Fruit fly (Drosophila melanogaster) whole organism, embryonic: ENCODE data around the gene CG7191.
A peak's percentile ranks its signal among the peaks of the same experiment; 100 is the strongest.

ENCODE experiments used
- Ada2b ChIP-seq: fragments of 200-800 bp; sonication (Bioruptor generic); IDR thresholded peaks from 2 replicates; pipeline ENCODE4 v1.3.6; 2022; ENCODE audit warnings: missing biosample characterization, missing genetic modification characterization
- Antp ChIP-seq: fragments of 200-800 bp; sonication (Bioruptor generic); optimal IDR thresholded peaks from 3 replicates; lab custom pipeline; 2016; ENCODE audit warnings: missing biosample characterization, missing genetic modification characterization
- C15 ChIP-seq: fragments of 200-800 bp; sonication (Bioruptor generic); IDR thresholded peaks from 3 replicates; pipeline ENCODE4 v1.3.6; 2022; ENCODE audit warnings: missing biosample characterization, missing genetic modification characterization
- CG1233 ChIP-seq: fragments of 200-800 bp; sonication (Bioruptor generic); optimal IDR thresholded peaks from 4 replicates; lab custom pipeline; 2018; ENCODE audit warnings: missing biosample characterization, mild to moderate bottlenecking, missing genetic modification characterization
- CG14710 ChIP-seq: fragments of 200-800 bp; sonication (Bioruptor generic); optimal IDR thresholded peaks from 3 replicates; lab custom pipeline; 2019; ENCODE audit warnings: missing biosample characterization, mild to moderate bottlenecking, missing genetic modification characterization, moderate library complexity
- CG16863 ChIP-seq: fragments of 200-800 bp; sonication (Bioruptor generic); optimal IDR thresholded peaks from 3 replicates; lab custom pipeline; 2016; ENCODE audit warnings: missing biosample characterization, missing genetic modification characterization
- CG17802 ChIP-seq: fragments of 200-800 bp; sonication (Bioruptor generic); optimal IDR thresholded peaks from 2 replicates; lab custom pipeline; 2018; ENCODE audit warnings: missing biosample characterization, mild to moderate bottlenecking, missing genetic modification characterization, moderate library complexity
- CG18619 ChIP-seq: fragments of 200-800 bp; sonication (Bioruptor generic); optimal IDR thresholded peaks from 3 replicates; lab custom pipeline; 2017; ENCODE audit warnings: missing biosample characterization, mild to moderate bottlenecking, missing genetic modification characterization
- CG30020 ChIP-seq: fragments of 200-800 bp; optimal IDR thresholded peaks from 2 replicates; lab custom pipeline; 2019; ENCODE audit warnings: missing biosample characterization, mild to moderate bottlenecking, missing genetic modification characterization, moderate library complexity
- CG3065 ChIP-seq: fragments of 200-800 bp; sonication (Bioruptor generic); optimal IDR thresholded peaks from 2 replicates; lab custom pipeline; 2016; ENCODE audit warnings: missing biosample characterization, missing genetic modification characterization
- CG33557 ChIP-seq: fragments of 200-800 bp; sonication (Bioruptor generic); optimal IDR thresholded peaks from 2 replicates; lab custom pipeline; 2019; ENCODE audit warnings: missing biosample characterization, mild to moderate bottlenecking, missing genetic modification characterization, moderate library complexity
- CG42726 ChIP-seq: fragments of 200-800 bp; sonication (Bioruptor generic); IDR thresholded peaks from 2 replicates; pipeline ENCODE4 v1.3.6; 2022; ENCODE audit warnings: missing biosample characterization, missing genetic modification characterization; ENCODE audit not compliant: partially characterized antibody
- CG4282 ChIP-seq: fragments of 200-800 bp; sonication (Bioruptor generic); optimal IDR thresholded peaks from 2 replicates; lab custom pipeline; 2016; ENCODE audit warnings: missing biosample characterization, missing genetic modification characterization
- CG6791 ChIP-seq: fragments of 200-800 bp; sonication (Bioruptor generic); IDR thresholded peaks from 3 replicates; pipeline ENCODE4 v1.3.6; 2022; ENCODE audit warnings: missing biosample characterization, missing genetic modification characterization; ENCODE audit not compliant: partially characterized antibody
- CG7963 ChIP-seq: fragments of 200-800 bp; sonication (Bioruptor generic); IDR thresholded peaks from 3 replicates; pipeline ENCODE4 v1.3.6; 2022; ENCODE audit warnings: missing biosample characterization, missing genetic modification characterization; ENCODE audit not compliant: partially characterized antibody
- CTCF ChIP-seq: fragments of 200-800 bp; sonication (Bioruptor generic); optimal IDR thresholded peaks from 2 replicates; lab custom pipeline; 2017; ENCODE audit warnings: missing biosample characterization, mild to moderate bottlenecking, missing genetic modification characterization, moderate library complexity
- CoRest ChIP-seq: fragments of 200-800 bp; sonication (Bioruptor generic); optimal IDR thresholded peaks from 3 replicates; lab custom pipeline; 2018; ENCODE audit warnings: missing biosample characterization, mild to moderate bottlenecking, missing genetic modification characterization, moderate library complexity
- D19A ChIP-seq: fragments of 200-800 bp; optimal IDR thresholded peaks from 3 replicates; lab custom pipeline; 2019; ENCODE audit warnings: missing biosample characterization, mild to moderate bottlenecking, missing genetic modification characterization, moderate library complexity
- Dip2 ChIP-seq: fragments of 200-800 bp; sonication (Bioruptor generic); IDR thresholded peaks from 2 replicates; pipeline ENCODE4 v1.3.6; 2022; ENCODE audit warnings: missing biosample characterization, missing genetic modification characterization
- Dll ChIP-seq: fragments of 200-800 bp; sonication (Bioruptor generic); IDR thresholded peaks from 4 replicates; pipeline ENCODE4 v1.3.6; 2022; ENCODE audit warnings: missing biosample characterization, missing genetic modification characterization; ENCODE audit not compliant: partially characterized antibody
- Ets97D ChIP-seq: fragments of 200-800 bp; sonication (Bioruptor generic); optimal IDR thresholded peaks from 3 replicates; lab custom pipeline; 2016; ENCODE audit warnings: missing biosample characterization, missing genetic modification characterization
- GATAe ChIP-seq: fragments of 200-800 bp; sonication (Bioruptor generic); conservative IDR thresholded peaks from 2 replicates; pipeline ENCODE4 v1.3.6; 2022; ENCODE audit warnings: missing biosample characterization, missing genetic modification characterization
- Hand ChIP-seq: fragments of 200-800 bp; sonication (Bioruptor generic); optimal IDR thresholded peaks from 2 replicates; lab custom pipeline; 2017; ENCODE audit warnings: mild to moderate bottlenecking, missing biosample characterization, missing genetic modification reagents, missing genetic modification characterization
- Hr3 ChIP-seq: fragments of 200-800 bp; sonication (Bioruptor generic); optimal IDR thresholded peaks from 3 replicates; lab custom pipeline; 2016; ENCODE audit warnings: missing biosample characterization, missing genetic modification characterization
- MBD-R2 ChIP-seq: fragments of 200-800 bp; sonication (Bioruptor generic); IDR thresholded peaks from 2 replicates; pipeline ENCODE4 v1.3.6; 2022; ENCODE audit warnings: missing biosample characterization, missing genetic modification characterization
- Nf-YA ChIP-seq: fragments of 200-800 bp; sonication (Bioruptor generic); IDR thresholded peaks from 2 replicates; pipeline ENCODE4 v1.3.6; 2022; ENCODE audit warnings: missing biosample characterization, missing genetic modification characterization
- Opbp ChIP-seq: fragments of 200-800 bp; sonication (Bioruptor generic); IDR thresholded peaks from 3 replicates; pipeline ENCODE4 v1.3.6; 2022; ENCODE audit warnings: missing biosample characterization, missing genetic modification characterization; ENCODE audit not compliant: partially characterized antibody
- Sox100B ChIP-seq: fragments of 200-800 bp; sonication (Bioruptor generic); optimal IDR thresholded peaks from 3 replicates; lab custom pipeline; 2018; ENCODE audit warnings: missing biosample characterization, mild to moderate bottlenecking, missing genetic modification characterization
- Xbp1 ChIP-seq: fragments of 200-800 bp; sonication (Bioruptor generic); optimal IDR thresholded peaks from 3 replicates; lab custom pipeline; 2016; ENCODE audit warnings: missing biosample characterization, mild to moderate bottlenecking, missing genetic modification characterization
- ab ChIP-seq: fragments of 200-800 bp; sonication (Bioruptor generic); optimal IDR thresholded peaks from 2 replicates; lab custom pipeline; 2016; ENCODE audit warnings: missing biosample characterization, missing genetic modification characterization
- bsh ChIP-seq, 2 experiments: fragments of 200-800 bp; sonication (Bioruptor generic); optimal IDR thresholded peaks; 2 replicates each; lab custom pipeline; 2017 to 2018; ENCODE audit warnings: mild to moderate bottlenecking in 2 of 2, missing biosample characterization in 2 of 2, missing genetic modification characterization in 2 of 2, moderate library complexity in 1 of 2
- chif ChIP-seq, 2 experiments: fragments of 200-800 bp; sonication (Bioruptor generic); optimal IDR thresholded peaks; 3 replicates each; lab custom pipeline; 2016; ENCODE audit warnings: missing biosample characterization in 2 of 2, missing genetic modification characterization in 2 of 2
- dan ChIP-seq: fragments of 200-800 bp; sonication (Bioruptor generic); IDR thresholded peaks from 2 replicates; pipeline ENCODE4 v1.3.6; 2022; ENCODE audit warnings: missing biosample characterization, missing genetic modification characterization
- fru ChIP-seq: fragments of >200 bp; optimal IDR thresholded peaks from 2 replicates; lab custom pipeline; 2017
- inv ChIP-seq: fragments of 200-800 bp; sonication (Bioruptor generic); IDR thresholded peaks from 2 replicates; pipeline ENCODE4 v1.3.6; 2022; ENCODE audit warnings: missing biosample characterization, missing genetic modification characterization; ENCODE audit not compliant: partially characterized antibody
- kay ChIP-seq: fragments of 200-800 bp; sonication (Bioruptor generic); optimal IDR thresholded peaks from 2 replicates; lab custom pipeline; 2016; ENCODE audit warnings: missing biosample characterization, missing genetic modification characterization
- lov ChIP-seq, 2 experiments: fragments of 200-800 bp in 1 of 2; fragments of >200 bp in 1 of 2; sonication (Bioruptor generic) in 1 of 2; IDR thresholded peaks in 1 of 2; optimal IDR thresholded peaks in 1 of 2; 2 replicates in 1 of 2; 3 replicates in 1 of 2; pipeline versions ENCODE4 v1.3.6 to Lab custom; 2017 to 2022; ENCODE audit warnings: missing biosample characterization in 1 of 2, missing genetic modification characterization in 1 of 2
- maf-S ChIP-seq: fragments of 200-800 bp; sonication (Bioruptor generic); optimal IDR thresholded peaks from 2 replicates; lab custom pipeline; 2016; ENCODE audit warnings: missing biosample characterization, missing genetic modification characterization
- pfk ChIP-seq: fragments of 200-800 bp; sonication (Bioruptor generic); optimal IDR thresholded peaks from 2 replicates; lab custom pipeline; 2018; ENCODE audit warnings: missing biosample characterization, mild to moderate bottlenecking, missing genetic modification characterization, moderate library complexity
- pho ChIP-seq: fragments of 200-800 bp; sonication (Bioruptor generic); optimal IDR thresholded peaks from 2 replicates; lab custom pipeline; 2016; ENCODE audit warnings: missing biosample characterization, missing genetic modification characterization
- psq ChIP-seq: fragments of 200-800 bp; sonication (Bioruptor generic); optimal IDR thresholded peaks from 2 replicates; lab custom pipeline; 2017; ENCODE audit warnings: missing biosample characterization, missing genetic modification characterization
- pum ChIP-seq: fragments of 200-800 bp; sonication (Bioruptor generic); optimal IDR thresholded peaks from 2 replicates; lab custom pipeline; 2016; ENCODE audit warnings: missing biosample characterization, missing genetic modification characterization
- ranshi ChIP-seq: fragments of 200-800 bp; sonication (Bioruptor generic); IDR thresholded peaks from 2 replicates; pipeline ENCODE4 v1.3.6; 2022; ENCODE audit warnings: missing biosample characterization, missing genetic modification characterization
- sc ChIP-seq, 3 experiments: fragments of >200 bp in 2 of 3; fragments of 200-800 bp in 1 of 3; sonication (Bioruptor generic) in 1 of 3; optimal IDR thresholded peaks; 2 replicates in 2 of 3; 3 replicates in 1 of 3; lab custom pipeline; 2017; ENCODE audit warnings: mild to moderate bottlenecking in 1 of 3, missing biosample characterization in 1 of 3, missing genetic modification characterization in 1 of 3, missing genetic modification reagents in 1 of 3
- sob ChIP-seq: fragments of 200-800 bp; sonication (Bioruptor generic); IDR thresholded peaks from 2 replicates; pipeline ENCODE4 v1.3.6; 2022; ENCODE audit warnings: missing biosample characterization, missing genetic modification characterization
- stc ChIP-seq: fragments of 200-800 bp; sonication (Bioruptor generic); IDR thresholded peaks from 2 replicates; pipeline ENCODE4 v1.3.6; 2022; ENCODE audit warnings: missing biosample characterization, missing genetic modification characterization
- vvl ChIP-seq: fragments of 200-800 bp; sonication (Bioruptor generic); IDR thresholded peaks from 2 replicates; pipeline ENCODE4 v1.3.6; 2022; ENCODE audit warnings: missing biosample characterization, missing genetic modification characterization
- zen ChIP-seq: fragments of 200-800 bp; sonication (Bioruptor generic); optimal IDR thresholded peaks from 3 replicates; lab custom pipeline; 2018; ENCODE audit warnings: missing biosample characterization, mild to moderate bottlenecking, missing genetic modification characterization, moderate library complexity

The CG7191 gene

DNA sequence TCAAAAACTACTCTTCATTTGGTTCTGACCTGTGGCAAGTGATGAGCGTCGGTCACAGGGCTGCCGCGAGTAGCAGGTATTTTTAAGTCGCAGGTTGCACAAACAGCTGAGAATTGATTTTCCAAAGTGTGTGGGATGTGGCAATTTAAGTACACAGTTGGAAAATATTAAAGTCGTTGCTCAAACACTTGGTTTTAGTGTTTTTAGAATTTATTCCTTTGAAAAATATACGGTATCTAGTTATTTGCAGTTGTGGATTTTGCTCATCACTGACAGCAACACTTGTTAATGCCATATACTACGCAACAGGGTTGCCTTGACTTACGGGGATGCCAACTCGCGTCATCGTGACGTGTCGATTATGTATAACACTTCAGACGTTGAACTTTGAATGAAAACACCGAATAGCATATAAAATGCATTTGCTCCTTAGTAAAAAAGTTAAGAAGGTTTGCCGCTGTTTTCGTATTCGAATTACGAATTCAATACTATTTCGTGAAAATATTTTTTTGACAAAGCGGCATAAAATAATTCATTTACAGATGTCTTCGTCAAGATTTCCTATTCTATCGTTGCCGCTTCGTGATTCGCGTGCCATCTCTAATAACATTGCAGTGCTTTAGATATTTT, 32.5 kb downstream of the CG7191 start, which contains the start of the genes Herp and r2d2 (continued):
- peak; percentile 36 for TF ChIP-seq CTCF
- TF ChIP-seq CG14710 (tag; lab: Kevin White, UChicago), result peak; percentile 89
- TF ChIP-seq lov (optimal IDR thresholded peaks at IDR 0.05; lab: Kevin White, UChicago), result no peak
- TF ChIP-seq lov (GFP tag; IDR thresholded peaks at IDR 0.05; lab: Robert Waterston, UW), result no peak
- TF ChIP-seq maf-S, result peak; percentile 93
- TF ChIP-seq Hand, result peak; percentile 75
- TF ChIP-seq CG30020 (tag; lab: Kevin White, UChicago), result peak; percentile 92
- peak; percentile 94 for TF ChIP-seq sob (GFP tag; lab: Robert Waterston, UW)
- TF ChIP-seq ab (GFP tag; lab: Kevin White, UChicago), result peak; percentile 73
- TF ChIP-seq Dip2 (GFP tag; lab: Robert Waterston, UW), result no peak
- peak; percentile 83; the same call in 1 of the 2 replicates for TF ChIP-seq ranshi (GFP tag; lab: Robert Waterston, UW)
- TF ChIP-seq fru, result no peak
- TF ChIP-seq dan (GFP tag; lab: Robert Waterston, UW), result peak; percentile 55; the same call in 1 of the 2 replicates
- TF ChIP-seq MBD-R2 (GFP tag; lab: Robert Waterston, UW), result peak; percentile 54; the same call in 1 of the 2 replicates
- TF ChIP-seq CG42726 (GFP tag; lab: Robert Waterston, UW), result no peak; the same call in none of the 2 replicates
- peak; percentile 83; the same call in 2 of the 3 replicates for TF ChIP-seq C15 (GFP tag; lab: Robert Waterston, UW)
- TF ChIP-seq sc (optimal IDR thresholded peaks at IDR 0.05; lab: Kevin White, UChicago), result no peak
- peak; percentile 58 for TF ChIP-seq sc (GFP tag; optimal IDR thresholded peaks at IDR 0.05; lab: Kevin White, UChicago)
- peak in 1 of 2 experiments; percentile 85 for TF ChIP-seq bsh (GFP tag; optimal IDR thresholded peaks at IDR 0.05; lab: Kevin White, UChicago)
- peak; percentile 95 for TF ChIP-seq CoRest
- TF ChIP-seq inv (GFP tag; lab: Robert Waterston, UW), result peak; percentile 73
- peak; percentile 86 for TF ChIP-seq kay (GFP tag; lab: Kevin White, UChicago)
- TF ChIP-seq CG6791 (GFP tag; lab: Robert Waterston, UW), result peak; percentile 58; the same call in 2 of the 3 replicates
- peak; percentile 90 for TF ChIP-seq CG4282 (GFP tag; lab: Kevin White, UChicago)
- TF ChIP-seq D19A (tag; lab: Kevin White, UChicago), result peak; percentile 83
- peak; percentile 63; the same call in 1 of the 3 replicates for TF ChIP-seq Opbp (GFP tag; lab: Robert Waterston, UW)
- TF ChIP-seq Ets97D (GFP tag; lab: Kevin White, UChicago), result peak; percentile 91
- TF ChIP-seq CG7963 (GFP tag; lab: Robert Waterston, UW), result no peak
- TF ChIP-seq CG33557, result peak; percentile 87
- TF ChIP-seq CG17802 (tag; lab: Kevin White, UChicago), result peak; percentile 65
- TF ChIP-seq psq (GFP tag; lab: Kevin White, UChicago), result peak; percentile 54
- TF ChIP-seq pho (GFP tag; lab: Kevin White, UChicago), result peak; percentile 95
- TF ChIP-seq stc, result peak; percentile 72; the same call in 1 of the 2 replicates
- peak; percentile 86 for TF ChIP-seq Ada2b (GFP tag; lab: Robert Waterston, UW)
- peak; percentile 91 for TF ChIP-seq CG18619 (GFP tag; lab: Kevin White, UChicago)
- TF ChIP-seq GATAe, result peak; percentile 31; the same call in 1 of the 2 replicates
- TF ChIP-seq CG1233, result peak; percentile 89
- TF ChIP-seq Sox100B (GFP tag; lab: Kevin White, UChicago), result peak; percentile 84
- TF ChIP-seq vvl (GFP tag; lab: Robert Waterston, UW), result peak; percentile 83
- TF ChIP-seq chif (GFP tag; optimal IDR thresholded peaks at IDR 0.05; lab: Kevin White, UChicago), result peak; percentile 90 to 93
- TF ChIP-seq Hr3 (GFP tag; lab: Kevin White, UChicago), result peak; percentile 91
- TF ChIP-seq pfk (GFP tag; lab: Kevin White, UChicago), result peak; percentile 40
- TF ChIP-seq Antp (GFP tag; lab: Kevin White, UChicago), result peak; percentile 96
- TF ChIP-seq Xbp1 (GFP tag; lab: Kevin White, UChicago), result peak; percentile 100
- TF ChIP-seq pum, result peak; percentile 94
- peak; percentile 87 for TF ChIP-seq zen
- peak; percentile 66 for TF ChIP-seq CG3065 (GFP tag; lab: Kevin White, UChicago)
- TF ChIP-seq Nf-YA, result peak; percentile 63
- peak; percentile 85 for TF ChIP-seq CG16863 (GFP tag; lab: Kevin White, UChicago)
- peak; percentile 93 for TF ChIP-seq Dll (GFP tag; lab: Robert Waterston, UW)
